Worm (Caenorhabditis elegans): ENCODE measurements around the gene sphk-1.

The sphk-1 gene

DNA sequence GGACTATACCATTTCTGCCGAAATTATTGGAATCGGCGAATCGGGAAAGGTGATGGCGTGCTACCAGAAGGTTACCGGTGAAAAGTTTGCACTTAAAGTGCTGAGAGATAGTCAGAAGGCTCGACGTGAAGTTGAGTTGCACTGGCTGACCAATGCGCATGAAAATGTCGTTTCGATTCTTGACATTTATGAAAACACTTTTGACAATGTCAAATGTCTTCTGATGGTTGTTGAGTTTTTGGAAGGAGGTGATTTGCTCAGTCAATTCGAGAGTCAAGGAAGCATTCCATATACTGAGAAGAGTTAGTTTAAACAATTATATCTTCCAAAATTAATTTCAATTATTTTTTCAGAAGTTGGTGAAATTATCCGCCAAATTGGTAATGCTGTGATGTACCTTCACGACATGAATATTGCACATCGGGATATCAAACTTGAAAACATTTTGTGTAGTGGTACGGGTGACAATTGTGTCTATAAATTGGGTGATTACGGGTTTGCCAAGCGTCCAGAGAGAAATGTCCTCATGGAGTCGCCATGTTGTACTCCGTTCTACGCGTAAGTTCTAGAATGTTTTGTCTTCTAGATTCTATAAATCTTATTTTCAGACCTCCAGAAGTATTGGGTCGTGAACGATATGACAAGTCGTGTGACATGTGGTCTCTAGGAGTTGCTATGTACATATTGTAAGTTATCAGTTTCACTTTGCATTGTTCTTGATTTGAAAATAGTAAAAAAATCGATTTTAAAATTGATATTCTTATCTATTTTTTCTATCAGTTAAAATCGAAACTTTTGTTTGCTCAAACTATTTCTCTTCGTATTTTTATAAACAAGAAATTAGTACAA, 44.2 kb upstream of the sphk-1 start (continued):
- TF ChIP-seq hmg-1.2 (GFP tag; IDR thresholded peaks at IDR 0.05), result 0 out of 2 replicates have a peak, but pooled peaks have one; percentile 2
- no peak for TF ChIP-seq akir-1 (GFP tag; optimal IDR thresholded peaks at IDR 0.05)
- no peak for TF ChIP-seq tbp1 (GFP tag; optimal IDR thresholded peaks at IDR 0.05)
- no peak for TF ChIP-seq cebp-2 (GFP tag; IDR thresholded peaks at IDR 0.05)
- peak; percentile 50 for TF ChIP-seq repo-1 (tag; optimal IDR thresholded peaks at IDR 0.05)
- TF ChIP-seq Y53F4B.3 (GFP tag; IDR thresholded peaks at IDR 0.05), result no peak
- no peak for TF ChIP-seq C17E4.6 (GFP tag; IDR thresholded peaks at IDR 0.05)
- TF ChIP-seq ama-1 (optimal IDR thresholded peaks at IDR 0.05), result peak; percentile 50
- TF ChIP-seq ama-1 (GFP tag; optimal IDR thresholded peaks at IDR 0.05), result peak in 1 of 2 experiments; percentile 36
- no peak for TF ChIP-seq unc-130 (GFP tag; optimal IDR thresholded peaks at IDR 0.05)
- TF ChIP-seq nhr-90 (tag; optimal IDR thresholded peaks at IDR 0.05), result peak; percentile 22
- TF ChIP-seq zim-3 (tag; optimal IDR thresholded peaks at IDR 0.05), result no peak
- TF ChIP-seq B0336.3 (GFP tag; IDR thresholded peaks at IDR 0.05), result peak; percentile 12; the same call in 1 of the 2 replicates
- 0 out of 2 replicates have a peak, but pooled peaks have one; percentile 3 for TF ChIP-seq madf-3 (GFP tag; IDR thresholded peaks at IDR 0.05)

DNA sequence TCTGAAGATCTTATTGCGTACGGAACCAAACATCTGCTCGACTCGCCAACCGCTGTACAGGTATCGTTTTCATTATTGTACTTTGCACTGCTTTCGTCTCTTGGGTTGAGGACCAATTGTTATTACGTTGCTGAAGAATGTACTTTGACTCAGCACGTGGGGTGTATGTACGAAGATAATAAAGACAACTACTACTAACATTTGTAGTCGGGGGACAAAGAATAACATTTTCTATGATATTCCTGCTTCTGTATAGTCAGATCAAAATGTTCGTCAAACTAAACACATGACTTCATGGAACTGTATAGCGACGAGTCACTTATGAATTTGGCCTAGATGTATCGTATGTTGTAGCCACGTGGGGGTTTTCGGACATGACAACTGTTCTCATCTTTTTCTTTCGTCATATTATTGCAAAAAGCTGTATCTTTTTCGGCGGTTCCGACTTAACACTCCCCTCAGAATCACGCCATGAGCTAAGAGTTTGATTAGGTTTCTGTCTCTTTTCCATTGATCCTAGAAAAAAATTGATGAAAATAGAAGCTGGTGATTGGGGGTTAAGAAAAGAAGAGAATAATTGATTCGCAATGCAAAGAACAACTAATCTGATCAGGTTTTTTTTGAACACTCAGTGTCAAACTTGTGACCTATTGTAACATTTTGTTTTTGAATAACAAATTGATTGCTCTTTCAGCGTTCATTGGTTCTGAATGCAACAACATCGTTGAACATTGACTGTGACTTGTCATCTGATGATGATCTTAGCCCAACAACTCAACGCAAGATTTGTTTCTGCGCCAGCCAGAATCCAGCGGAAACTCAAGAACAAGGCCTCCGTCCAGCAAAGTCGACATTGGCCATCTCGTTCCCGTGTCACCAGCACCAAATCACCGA, 43.3 kb upstream of the sphk-1 start:
- TF ChIP-seq lsl-1 (GFP tag; optimal IDR thresholded peaks at IDR 0.05) (no peak), nhr-90 (tag; optimal IDR thresholded peaks at IDR 0.05) (no peak), mcd-1 (GFP tag; IDR thresholded peaks at IDR 0.05) (peak; percentile 41; the same call in 1 of the 2 replicates), dox-1 (GFP tag; IDR thresholded peaks at IDR 0.05) (no peak; the same call in 1 of the 2 replicates), madf-3 (GFP tag; IDR thresholded peaks at IDR 0.05) (no peak), nhr-179 (tag; optimal IDR thresholded peaks at IDR 0.05) (no peak), ets-4 (GFP tag; optimal IDR thresholded peaks at IDR 0.05) (peak; percentile 36), ama-1 (optimal IDR thresholded peaks at IDR 0.05) (peak; percentile 91), ama-1 (GFP tag; optimal IDR thresholded peaks at IDR 0.05) (no peak), ceh-100 (GFP tag; IDR thresholded peaks at IDR 0.05) (no peak), cebp-2 (GFP tag; IDR thresholded peaks at IDR 0.05) (no peak), mxl-1 (tag; optimal IDR thresholded peaks at IDR 0.05) (no peak), nfya-1 (tag; optimal IDR thresholded peaks at IDR 0.05; ENCODE audit: borderline replicate concordance, insufficient read depth) (no peak), let-526 (GFP tag; IDR thresholded peaks at IDR 0.05) (peak; percentile 60), madf-6 (GFP tag; IDR thresholded peaks at IDR 0.05) (peak; percentile 44; the same call in 1 of the 2 replicates), ZK185.1 (tag; optimal IDR thresholded peaks at IDR 0.05; ENCODE audit: poor library complexity, severe bottlenecking) (peak; percentile 1), B0035.1 (tag; optimal IDR thresholded peaks at IDR 0.05) (no peak), ztf-22 (GFP tag; optimal IDR thresholded peaks at IDR 0.05) (no peak), gei-17 (GFP tag; optimal IDR thresholded peaks at IDR 0.05) (no peak), ceh-58 (GFP tag; IDR thresholded peaks at IDR 0.05) (0 out of 2 replicates have a peak, but pooled peaks have one; percentile 25), ceh-40 (GFP tag; IDR thresholded peaks at IDR 0.05) (0 out of 2 replicates have a peak, but pooled peaks have one; percentile 6), F57A8.1 (GFP tag; optimal IDR thresholded peaks at IDR 0.05) (no peak), ceh-79 (tag; optimal IDR thresholded peaks at IDR 0.05) (peak; percentile 44), nfyb-1 (GFP tag; IDR thresholded peaks at IDR 0.05) (no peak), hrde-1 (tag; optimal IDR thresholded peaks at IDR 0.05; ENCODE audit: borderline replicate concordance) (no peak), pha-4 (tag; optimal IDR thresholded peaks at IDR 0.05) (no peak), snpc-4 (GFP tag; optimal IDR thresholded peaks at IDR 0.05) (no peak), snpc-4 (tag; optimal IDR thresholded peaks at IDR 0.05) (peak in 1 of 4 experiments; percentile 41), F49E8.2 (tag; optimal IDR thresholded peaks at IDR 0.05; ENCODE audit: insufficient read depth) (no peak), ccch-3 (GFP tag; optimal IDR thresholded peaks at IDR 0.05) (no peak), zfh-2 (GFP tag; conservative IDR thresholded peaks at IDR 0.05) (no peak), repo-1 (tag; optimal IDR thresholded peaks at IDR 0.05) (no peak), let-607 (tag; optimal IDR thresholded peaks at IDR 0.05) (no peak), ztf-6 (GFP tag; IDR thresholded peaks at IDR 0.05) (no peak)
